Worm (Caenorhabditis elegans) whole organism, L4 larva: Measurements from ENCODE around the gene twk-8.

ENCODE experiments used
- F26F4.8 ChIP-seq: fragments of 200-800 bp; sonication (Bioruptor generic); conservative IDR thresholded peaks from 2 replicates; pipeline ENCODE4 v1.3.6; 2022; ENCODE audit warnings: missing genetic modification characterization, missing compliant biosample characterization
- F44E2.7 ChIP-seq: fragments of 200-800 bp; sonication (Bioruptor generic); IDR thresholded peaks from 2 replicates; pipeline ENCODE4 v2.1.2; 2022; ENCODE audit warnings: missing genetic modification characterization, missing compliant biosample characterization
- F49E8.2 ChIP-seq: sonication (generic microtip); optimal IDR thresholded peaks from 2 replicates; lab custom pipeline; 2016; ENCODE audit warnings: missing compliant biosample characterization, mild to moderate bottlenecking, missing genetic modification characterization, borderline replicate concordance
- T26A8.4 ChIP-seq: fragments of 200-800 bp; sonication (Bioruptor generic); IDR thresholded peaks from 2 replicates; pipeline ENCODE4 v1.3.6; 2022; ENCODE audit warnings: missing genetic modification characterization, missing compliant biosample characterization
- Y48G9A.11 ChIP-seq: fragments of 200-800 bp; sonication (Bioruptor generic); IDR thresholded peaks from 2 replicates; pipeline ENCODE4 v1.3.6; 2022; ENCODE audit warnings: missing genetic modification reagents, missing genetic modification characterization, missing compliant biosample characterization
- Y75B8A.6 ChIP-seq: fragments of 200-800 bp; sonication (Bioruptor generic); IDR thresholded peaks from 2 replicates; pipeline ENCODE4 v1.3.6; 2022; ENCODE audit warnings: missing genetic modification reagents, missing genetic modification characterization, missing compliant biosample characterization
- ZK337.2 ChIP-seq: fragments of 200-800 bp; sonication (Bioruptor generic); IDR thresholded peaks from 2 replicates; pipeline ENCODE4 v1.3.6; 2022; ENCODE audit warnings: missing genetic modification reagents, missing genetic modification characterization, missing compliant biosample characterization
- aly-2 ChIP-seq: sonication (generic microtip); optimal IDR thresholded peaks from 2 replicates; lab custom pipeline; 2018; ENCODE audit warnings: missing biosample characterization, missing genetic modification characterization
- arid-1 ChIP-seq: fragments of 200-800 bp; sonication (Bioruptor generic); conservative IDR thresholded peaks from 2 replicates; pipeline ENCODE4 v1.3.6; 2022; ENCODE audit warnings: missing genetic modification reagents, missing genetic modification characterization, missing compliant biosample characterization
- ceh-20 ChIP-seq: fragments of 200-800 bp; sonication (Bioruptor generic); IDR thresholded peaks from 2 replicates; pipeline ENCODE4 v1.3.6; 2022; ENCODE audit warnings: missing genetic modification reagents, missing genetic modification characterization, missing compliant biosample characterization
- ceh-28 ChIP-seq: fragments of 150-350 bp; optimal IDR thresholded peaks from 2 replicates; lab custom pipeline; 2014; ENCODE audit warnings: missing biosample characterization, missing genetic modification reagents, missing genetic modification characterization
- ceh-32 ChIP-seq: sonication (generic microtip); optimal IDR thresholded peaks from 2 replicates; lab custom pipeline; 2016; ENCODE audit warnings: mild to moderate bottlenecking, missing genetic modification characterization, missing compliant biosample characterization; ENCODE audit not compliant: poor library complexity
- ceh-44 ChIP-seq: fragments of 200-800 bp; sonication (Bioruptor generic); IDR thresholded peaks from 2 replicates; pipeline ENCODE4 v1.3.6; 2022; ENCODE audit warnings: missing genetic modification reagents, missing genetic modification characterization, missing compliant biosample characterization
- ceh-82 ChIP-seq: sonication (generic microtip); optimal IDR thresholded peaks from 2 replicates; lab custom pipeline; 2017; ENCODE audit warnings: missing biosample characterization, missing genetic modification characterization
- ces-1 ChIP-seq: fragments of 150-350 bp; sonication (generic microtip); optimal IDR thresholded peaks from 4 replicates; lab custom pipeline; 2014; ENCODE audit warnings: missing biosample characterization, missing genetic modification reagents, missing genetic modification characterization
- daf-12 ChIP-seq: fragments of 150-350 bp; optimal IDR thresholded peaks from 2 replicates; lab custom pipeline; 2014; ENCODE audit warnings: missing biosample characterization, missing genetic modification reagents, missing genetic modification characterization
- daf-8 ChIP-seq: fragments of 200-800 bp; sonication (Bioruptor generic); IDR thresholded peaks from 2 replicates; pipeline ENCODE4 v1.3.6; 2022; ENCODE audit warnings: missing genetic modification characterization, missing compliant biosample characterization
- duxl-1 ChIP-seq: sonication (generic microtip); optimal IDR thresholded peaks from 2 replicates; lab custom pipeline; 2016; ENCODE audit warnings: mild to moderate bottlenecking, missing genetic modification characterization, moderate library complexity, missing compliant biosample characterization; ENCODE audit not compliant: poor library complexity
- dve-1 ChIP-seq: sonication (generic microtip); optimal IDR thresholded peaks from 2 replicates; lab custom pipeline; 2017; ENCODE audit warnings: antibody characterized with exemption, mild to moderate bottlenecking, missing genetic modification characterization, missing compliant biosample characterization; ENCODE audit not compliant: insufficient read depth
- hif-1 ChIP-seq, 2 experiments: sonication (generic microtip); optimal IDR thresholded peaks; 2 replicates each; lab custom pipeline; 2016 to 2017; ENCODE audit warnings: missing compliant biosample characterization in 2 of 2, missing genetic modification characterization in 2 of 2, missing genetic modification reagents in 2 of 2, missing genotype in 2 of 2, mild to moderate bottlenecking in 1 of 2
- hlh-11 ChIP-seq: fragments of 200-800 bp; sonication (Bioruptor generic); optimal IDR thresholded peaks from 2 replicates; lab custom pipeline; 2018; ENCODE audit warnings: mild to moderate bottlenecking, missing genetic modification characterization, missing compliant biosample characterization
- hmg-1.1 ChIP-seq: fragments of 200-800 bp; sonication (Bioruptor generic); IDR thresholded peaks from 2 replicates; pipeline ENCODE4 v1.3.6; 2022; ENCODE audit warnings: missing genetic modification reagents, missing genetic modification characterization, missing compliant biosample characterization
- jun-1 ChIP-seq: fragments of 150-350 bp; optimal IDR thresholded peaks from 2 replicates; lab custom pipeline; 2014; ENCODE audit warnings: missing biosample characterization, missing genetic modification reagents, missing genetic modification characterization
- lim-7 ChIP-seq: fragments of 200-800 bp; sonication (Bioruptor generic); IDR thresholded peaks from 2 replicates; pipeline ENCODE4 v1.3.6; 2022; ENCODE audit warnings: missing genetic modification characterization, missing compliant biosample characterization
- lin-13 ChIP-seq: fragments of 150-350 bp; optimal IDR thresholded peaks from 2 replicates; lab custom pipeline; 2014; ENCODE audit warnings: missing biosample characterization, missing genetic modification reagents, missing genetic modification characterization
- lin-29 ChIP-seq: fragments of 200-800 bp; sonication (Bioruptor generic); IDR thresholded peaks from 2 replicates; pipeline ENCODE4 v1.3.6; 2022; ENCODE audit warnings: missing genetic modification reagents, missing genetic modification characterization, missing compliant biosample characterization
- lin-38 ChIP-seq: fragments of 200-800 bp; sonication (Bioruptor generic); IDR thresholded peaks from 2 replicates; pipeline ENCODE4 v1.3.6; 2022; ENCODE audit warnings: missing genetic modification reagents, missing genetic modification characterization, missing compliant biosample characterization
- lin-39 ChIP-seq: fragments of 150-350 bp; optimal IDR thresholded peaks from 2 replicates; lab custom pipeline; 2014; ENCODE audit warnings: missing biosample characterization, missing genetic modification reagents, missing genetic modification characterization
- mdl-1 ChIP-seq, 2 experiments: fragments of 150-350 bp in 1 of 2; sonication (generic microtip) in 1 of 2; optimal IDR thresholded peaks; 2 replicates each; lab custom pipeline; 2014 to 2017; ENCODE audit warnings: missing biosample characterization in 2 of 2, missing genetic modification characterization in 2 of 2
- mep-1 ChIP-seq: fragments of 150-350 bp; sonication (generic microtip); optimal IDR thresholded peaks from 3 replicates; lab custom pipeline; 2014; ENCODE audit warnings: missing biosample characterization, missing genetic modification characterization
- mes-2 ChIP-seq: sonication (generic microtip); optimal IDR thresholded peaks from 2 replicates; lab custom pipeline; 2016; ENCODE audit warnings: missing genotype, mild to moderate bottlenecking, missing genetic modification characterization, missing compliant biosample characterization; ENCODE audit not compliant: poor library complexity, severe bottlenecking
- nhr-111 ChIP-seq: fragments of 200-800 bp; sonication (Bioruptor generic); optimal IDR thresholded peaks from 2 replicates; lab custom pipeline; 2018; ENCODE audit warnings: mild to moderate bottlenecking, missing genetic modification characterization, missing compliant biosample characterization
- nhr-237 ChIP-seq: sonication (generic microtip); optimal IDR thresholded peaks from 2 replicates; lab custom pipeline; 2017; ENCODE audit warnings: missing biosample characterization, missing genetic modification characterization
- nhr-25 ChIP-seq: sonication (generic microtip); optimal IDR thresholded peaks from 2 replicates; lab custom pipeline; 2017; ENCODE audit warnings: missing genetic modification characterization, mild to moderate bottlenecking, missing compliant biosample characterization, antibody characterized with exemption, moderate library complexity, borderline replicate concordance; ENCODE audit not compliant: insufficient read depth
- nhr-41 ChIP-seq: fragments of 200-800 bp; sonication (Bioruptor generic); IDR thresholded peaks from 2 replicates; pipeline ENCODE4 v1.3.6; 2022; ENCODE audit warnings: missing genetic modification reagents, missing genetic modification characterization, missing compliant biosample characterization
- nhr-42 ChIP-seq: fragments of 200-800 bp; sonication (Bioruptor generic); IDR thresholded peaks from 2 replicates; pipeline ENCODE4 v1.3.6; 2022; ENCODE audit warnings: missing genetic modification characterization, missing compliant biosample characterization
- nhr-76 ChIP-seq: fragments of 150-350 bp; optimal IDR thresholded peaks from 2 replicates; lab custom pipeline; 2014; ENCODE audit warnings: missing biosample characterization, missing genetic modification characterization
- rbr-2 ChIP-seq: sonication (generic microtip); optimal IDR thresholded peaks from 2 replicates; lab custom pipeline; 2016; ENCODE audit warnings: missing genotype, missing genetic modification characterization, missing compliant biosample characterization
- saeg-2 ChIP-seq: fragments of 200-800 bp; sonication (Bioruptor generic); IDR thresholded peaks from 2 replicates; pipeline ENCODE4 v1.3.6; 2022; ENCODE audit warnings: missing genetic modification reagents, missing genetic modification characterization, missing compliant biosample characterization
- snpc-4 ChIP-seq: fragments of 150-350 bp; optimal IDR thresholded peaks from 2 replicates; lab custom pipeline; 2014; ENCODE audit warnings: missing biosample characterization, missing genetic modification characterization
- spr-1 ChIP-seq: sonication (generic microtip); optimal IDR thresholded peaks from 2 replicates; lab custom pipeline; 2016; ENCODE audit warnings: mild to moderate bottlenecking, missing genetic modification characterization, missing compliant biosample characterization
- tag-97 ChIP-seq: fragments of 200-800 bp; sonication (Bioruptor generic); IDR thresholded peaks from 2 replicates; pipeline ENCODE4 v1.3.6; 2022; ENCODE audit warnings: missing genetic modification characterization, missing compliant biosample characterization
- zfp-3 ChIP-seq: fragments of 200-800 bp; sonication (Bioruptor generic); conservative IDR thresholded peaks from 2 replicates; pipeline ENCODE4 v1.3.6; 2022; ENCODE audit warnings: missing genetic modification reagents, missing genetic modification characterization, missing compliant biosample characterization
- zip-2 ChIP-seq: fragments of 150-350 bp; optimal IDR thresholded peaks from 2 replicates; lab custom pipeline; 2014; ENCODE audit warnings: missing biosample characterization, missing genetic modification characterization

Gene twk-8

ce11 chrIV:9130605-9131004, 48.5 kb downstream of the twk-8 start (continued):
- TF ChIP-seq saeg-2 (GFP tag; lab: Robert Waterston, UW) (no peak), duxl-1 (tag; lab: Kevin White, UChicago) (no peak), snpc-4 (tag; lab: Kevin White, UChicago) (no peak), hlh-11 (no peak), nhr-25 (tag; lab: Kevin White, UChicago) (no peak), zip-2 (tag; lab: Kevin White, UChicago) (no peak), aly-2 (tag; lab: Kevin White, UChicago) (no peak), nhr-41 (0 out of 2 replicates have a peak, but pooled peaks have one; percentile 26), mdl-1 (tag; optimal IDR thresholded peaks at IDR 0.05; lab: Kevin White, UChicago) (no peak), lin-39 (tag; lab: Kevin White, UChicago) (no peak), lin-29 (no peak), tag-97 (no peak), ceh-28 (tag; lab: Kevin White, UChicago) (no peak), nhr-42 (GFP tag; lab: Robert Waterston, UW) (no peak), ceh-32 (tag; lab: Kevin White, UChicago) (no peak), nhr-111 (GFP tag; lab: Kevin White, UChicago) (no peak), lin-38 (GFP tag; lab: Robert Waterston, UW) (peak; percentile 33), lin-13 (peak; percentile 13), ceh-20 (GFP tag; lab: Robert Waterston, UW) (no peak), daf-12 (tag; lab: Kevin White, UChicago) (no peak), rbr-2 (tag; lab: Kevin White, UChicago) (no peak), jun-1 (tag; lab: Kevin White, UChicago) (no peak), ceh-44 (GFP tag; lab: Robert Waterston, UW) (no peak), Y75B8A.6 (GFP tag; lab: Robert Waterston, UW) (no peak), nhr-237 (tag; lab: Kevin White, UChicago) (no peak), Y48G9A.11 (GFP tag; lab: Robert Waterston, UW) (peak; percentile 57), ZK337.2 (GFP tag; lab: Robert Waterston, UW) (no peak), F26F4.8 (GFP tag; lab: Robert Waterston, UW) (no peak), ces-1 (GFP tag; lab: Kevin White, UChicago) (no peak), spr-1 (tag; lab: Kevin White, UChicago) (no peak), mep-1 (tag; lab: Kevin White, UChicago) (no peak), T26A8.4 (peak; percentile 73), daf-8 (GFP tag; lab: Robert Waterston, UW) (no peak), zfp-3 (0 out of 2 replicates have a peak, but pooled peaks have one; percentile 27), hif-1 (tag; optimal IDR thresholded peaks at IDR 0.05; lab: Kevin White, UChicago) (no peak), F44E2.7 (no peak), ceh-82 (tag; lab: Kevin White, UChicago) (no peak), hmg-1.1 (GFP tag; lab: Robert Waterston, UW) (no peak), dve-1 (tag; lab: Kevin White, UChicago) (no peak), arid-1 (peak; percentile 70), mes-2 (no peak), F49E8.2 (tag; lab: Kevin White, UChicago) (peak; percentile 51), lim-7 (GFP tag; lab: Robert Waterston, UW) (0 out of 2 replicates have a peak, but pooled peaks have one; percentile 43), nhr-76 (no peak)
